Worm (Caenorhabditis elegans) whole organism, late embryonic: Measurements from ENCODE around the gene C34D10.1.

Experiments
- K02D7.2 ChIP-seq: sonication (generic microtip); optimal IDR thresholded peaks from 2 replicates; lab custom pipeline; 2017; ENCODE audit warnings: mild to moderate bottlenecking, missing genetic modification characterization, missing compliant biosample characterization
- K09A11.1 ChIP-seq: sonication (generic microtip); optimal IDR thresholded peaks from 2 replicates; lab custom pipeline; 2017; ENCODE audit warnings: antibody characterized with exemption, mild to moderate bottlenecking, missing genetic modification characterization, missing compliant biosample characterization; ENCODE audit not compliant: insufficient read depth
- ama-1 ChIP-seq: fragments of 150-350 bp; optimal IDR thresholded peaks from 2 replicates; lab custom pipeline; 2014
- ceh-19 ChIP-seq: fragments of 200-800 bp; sonication (Bioruptor generic); optimal IDR thresholded peaks from 2 replicates; lab custom pipeline; 2018; ENCODE audit warnings: mild to moderate bottlenecking, missing genetic modification characterization, missing compliant biosample characterization
- ceh-30 ChIP-seq: fragments of 150-350 bp; optimal IDR thresholded peaks from 2 replicates; lab custom pipeline; 2014; ENCODE audit warnings: missing biosample characterization, missing genetic modification characterization
- ceh-34 ChIP-seq: sonication (generic microtip); optimal IDR thresholded peaks from 2 replicates; lab custom pipeline; 2016; ENCODE audit warnings: mild to moderate bottlenecking, missing genetic modification characterization, missing compliant biosample characterization
- ceh-45 ChIP-seq: fragments of 200-800 bp; sonication (Bioruptor generic); IDR thresholded peaks from 2 replicates; pipeline ENCODE4 v1.3.6; 2022; ENCODE audit warnings: missing genetic modification reagents, missing genetic modification characterization, missing compliant biosample characterization
- ceh-48 ChIP-seq: sonication (generic microtip); optimal IDR thresholded peaks from 2 replicates; lab custom pipeline; 2016; ENCODE audit warnings: missing genetic modification characterization, inconsistent platforms, missing compliant biosample characterization
- ceh-6 ChIP-seq: fragments of 200-800 bp; sonication (Bioruptor generic); optimal IDR thresholded peaks from 2 replicates; lab custom pipeline; 2018; ENCODE audit warnings: mild to moderate bottlenecking, missing genetic modification characterization, missing compliant biosample characterization
- ceh-9 ChIP-seq: sonication (generic microtip); optimal IDR thresholded peaks from 2 replicates; lab custom pipeline; 2016; ENCODE audit warnings: mild to moderate bottlenecking, missing genetic modification characterization, inconsistent platforms, missing compliant biosample characterization
- che-1 ChIP-seq: sonication (generic microtip); optimal IDR thresholded peaks from 2 replicates; lab custom pipeline; 2016; ENCODE audit warnings: mild to moderate bottlenecking, missing genetic modification characterization, missing compliant biosample characterization
- dmd-4 ChIP-seq: sonication (generic microtip); optimal IDR thresholded peaks from 2 replicates; lab custom pipeline; 2016; ENCODE audit warnings: borderline replicate concordance, missing genetic modification characterization, missing compliant biosample characterization
- elt-2 ChIP-seq: sonication (generic microtip); optimal IDR thresholded peaks from 2 replicates; lab custom pipeline; 2016; ENCODE audit warnings: missing genetic modification reagents, missing genetic modification characterization, missing compliant biosample characterization
- eyg-1 ChIP-seq: sonication (generic microtip); optimal IDR thresholded peaks from 2 replicates; lab custom pipeline; 2016; ENCODE audit warnings: missing genotype, missing genetic modification characterization, missing compliant biosample characterization
- fax-1 ChIP-seq: sonication (generic microtip); optimal IDR thresholded peaks from 2 replicates; lab custom pipeline; 2016; ENCODE audit warnings: missing genotype, missing genetic modification characterization, missing compliant biosample characterization
- fkh-10 ChIP-seq: fragments of 150-350 bp; optimal IDR thresholded peaks from 2 replicates; lab custom pipeline; 2014; ENCODE audit warnings: missing biosample characterization, missing genetic modification reagents, missing genetic modification characterization
- fkh-6 ChIP-seq: sonication (generic microtip); optimal IDR thresholded peaks from 2 replicates; lab custom pipeline; 2016; ENCODE audit warnings: missing genetic modification characterization, missing compliant biosample characterization
- gmeb-2 ChIP-seq: sonication (generic microtip); optimal IDR thresholded peaks from 2 replicates; lab custom pipeline; 2016; ENCODE audit warnings: missing genetic modification characterization, inconsistent platforms, missing compliant biosample characterization
- hlh-13 ChIP-seq: fragments of 200-800 bp; sonication (Bioruptor generic); optimal IDR thresholded peaks from 2 replicates; lab custom pipeline; 2018; ENCODE audit warnings: mild to moderate bottlenecking, missing genetic modification characterization, missing compliant biosample characterization
- hlh-15 ChIP-seq: sonication (generic microtip); optimal IDR thresholded peaks from 2 replicates; lab custom pipeline; 2016; ENCODE audit warnings: missing genetic modification characterization, missing compliant biosample characterization
- hlh-30 ChIP-seq: sonication (generic microtip); optimal IDR thresholded peaks from 2 replicates; lab custom pipeline; 2017; ENCODE audit warnings: antibody characterized with exemption, missing genetic modification characterization, missing compliant biosample characterization; ENCODE audit not compliant: insufficient read depth
- hlh-6 ChIP-seq: sonication (generic microtip); optimal IDR thresholded peaks from 2 replicates; lab custom pipeline; 2016; ENCODE audit warnings: missing genotype, missing genetic modification characterization, missing compliant biosample characterization
- hlh-8 ChIP-seq: sonication (generic microtip); optimal IDR thresholded peaks from 2 replicates; lab custom pipeline; 2016; ENCODE audit warnings: missing genotype, missing genetic modification characterization, missing compliant biosample characterization
- lin-11 ChIP-seq: fragments of 200-800 bp; sonication (Bioruptor generic); optimal IDR thresholded peaks from 2 replicates; lab custom pipeline; 2018; ENCODE audit warnings: mild to moderate bottlenecking, missing genetic modification characterization, missing compliant biosample characterization
- madf-2 ChIP-seq: sonication (generic microtip); optimal IDR thresholded peaks from 2 replicates; lab custom pipeline; 2017; ENCODE audit warnings: missing genetic modification characterization, missing compliant biosample characterization
- mec-3 ChIP-seq: sonication (generic microtip); optimal IDR thresholded peaks from 2 replicates; lab custom pipeline; 2016; ENCODE audit warnings: borderline replicate concordance, missing genetic modification characterization, missing compliant biosample characterization
- nhr-11 ChIP-seq: fragments of 150-350 bp; optimal IDR thresholded peaks from 2 replicates; lab custom pipeline; 2014; ENCODE audit warnings: missing biosample characterization, missing genetic modification characterization
- nhr-232 ChIP-seq: sonication (generic microtip); optimal IDR thresholded peaks from 2 replicates; lab custom pipeline; 2016; ENCODE audit warnings: missing genetic modification characterization, missing compliant biosample characterization
- odd-2 ChIP-seq: sonication (generic microtip); optimal IDR thresholded peaks from 2 replicates; lab custom pipeline; 2017; ENCODE audit warnings: antibody characterized with exemption, mild to moderate bottlenecking, missing genetic modification characterization, missing compliant biosample characterization
- pag-3 ChIP-seq: sonication (generic microtip); optimal IDR thresholded peaks from 2 replicates; lab custom pipeline; 2016; ENCODE audit warnings: missing compliant biosample characterization, missing genetic modification characterization, borderline replicate concordance
- pha-4 ChIP-seq: fragments of 150-350 bp; optimal IDR thresholded peaks from 2 replicates; lab custom pipeline; 2018; ENCODE audit warnings: missing biosample characterization, missing genetic modification reagents, missing genetic modification characterization
- pros-1 ChIP-seq: fragments of 150-350 bp; optimal IDR thresholded peaks from 2 replicates; lab custom pipeline; 2014; ENCODE audit warnings: missing biosample characterization, missing genetic modification reagents, missing genetic modification characterization
- sdc-2 ChIP-seq: sonication (generic microtip); optimal IDR thresholded peaks from 2 replicates; lab custom pipeline; 2016; ENCODE audit warnings: missing genotype, missing genetic modification characterization, missing compliant biosample characterization
- sox-4 ChIP-seq: sonication (generic microtip); optimal IDR thresholded peaks from 2 replicates; lab custom pipeline; 2017; ENCODE audit warnings: mild to moderate bottlenecking, missing genetic modification characterization, inconsistent platforms, missing compliant biosample characterization
- syd-9 ChIP-seq: sonication (generic microtip); optimal IDR thresholded peaks from 2 replicates; lab custom pipeline; 2016; ENCODE audit warnings: mild to moderate bottlenecking, missing genetic modification characterization, moderate library complexity, missing compliant biosample characterization
- tbx-2 ChIP-seq: sonication (generic microtip); optimal IDR thresholded peaks from 2 replicates; lab custom pipeline; 2016; ENCODE audit warnings: missing genetic modification characterization, missing compliant biosample characterization
- tbx-7 ChIP-seq: sonication (generic microtip); optimal IDR thresholded peaks from 2 replicates; lab custom pipeline; 2016; ENCODE audit warnings: missing genotype, missing genetic modification characterization, missing compliant biosample characterization
- unc-42 ChIP-seq: sonication (generic microtip); optimal IDR thresholded peaks from 2 replicates; lab custom pipeline; 2016; ENCODE audit warnings: missing genotype, missing genetic modification characterization, missing compliant biosample characterization
- zip-5 ChIP-seq: sonication (generic microtip); optimal IDR thresholded peaks from 2 replicates; lab custom pipeline; 2016; ENCODE audit warnings: missing genetic modification characterization, missing compliant biosample characterization

The C34D10.1 gene

DNA sequence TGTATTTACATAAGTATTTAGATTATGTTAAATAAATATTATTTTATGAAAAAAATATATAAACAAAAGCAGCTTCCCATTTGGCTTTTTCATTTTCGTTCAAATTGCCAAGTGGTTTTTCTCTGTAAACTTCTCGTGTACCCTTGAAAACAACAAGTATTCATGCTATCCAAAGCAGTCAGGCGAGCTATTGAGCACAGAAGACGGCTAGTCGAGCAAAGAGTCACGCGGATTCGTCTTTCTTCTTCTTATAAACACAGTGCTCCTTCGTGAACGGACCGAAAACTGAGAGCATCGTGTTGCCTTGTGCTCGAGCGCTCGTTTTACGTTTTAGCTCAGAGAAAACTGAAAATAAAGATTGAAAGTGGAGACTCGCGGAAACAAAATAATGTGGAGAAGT lies 13.4 kb upstream of the C34D10.1 start:
- no peak for TF ChIP-seq ama-1 (lab: Kevin White, UChicago)
- no peak for TF ChIP-seq ceh-34 (tag; lab: Kevin White, UChicago)
- no peak for TF ChIP-seq sox-4 (tag; lab: Kevin White, UChicago)
- no peak for TF ChIP-seq gmeb-2 (tag; lab: Kevin White, UChicago)
- no peak for TF ChIP-seq fkh-10 (GFP tag; lab: Kevin White, UChicago)
- no peak for TF ChIP-seq K02D7.2 (tag; lab: Kevin White, UChicago)
- TF ChIP-seq lin-11 (tag; lab: Kevin White, UChicago): no peak
- TF ChIP-seq pha-4 (tag; lab: Kevin White, UChicago): no peak
- TF ChIP-seq nhr-11: no peak
- TF ChIP-seq hlh-30 (tag; lab: Kevin White, UChicago): no peak
- no peak for TF ChIP-seq ceh-30 (tag; lab: Kevin White, UChicago)
- no peak for TF ChIP-seq ceh-45 (GFP tag; lab: Robert Waterston, UW)
- no peak for TF ChIP-seq ceh-19 (GFP tag; lab: Kevin White, UChicago)
- TF ChIP-seq odd-2 (tag; lab: Kevin White, UChicago): no peak
- TF ChIP-seq syd-9 (tag; lab: Kevin White, UChicago): no peak
- no peak for TF ChIP-seq hlh-8 (tag; lab: Kevin White, UChicago)
- no peak for TF ChIP-seq fkh-6 (tag; lab: Kevin White, UChicago)
- TF ChIP-seq, all 69 proteins: peak for 0

- TF ChIP-seq pros-1: no peak
- TF ChIP-seq hlh-15: no peak
- no peak for TF ChIP-seq eyg-1 (tag; lab: Kevin White, UChicago)
- no peak for TF ChIP-seq dmd-4 (tag; lab: Kevin White, UChicago)
- TF ChIP-seq ama-1 (lab: Kevin White, UChicago): no peak
- TF ChIP-seq elt-2 (tag; lab: Kevin White, UChicago): no peak
- no peak for TF ChIP-seq zip-5 (tag; lab: Kevin White, UChicago)
- no peak for TF ChIP-seq ceh-19 (GFP tag; lab: Kevin White, UChicago)
- no peak for TF ChIP-seq sox-4 (tag; lab: Kevin White, UChicago)
- no peak for TF ChIP-seq odd-2 (tag; lab: Kevin White, UChicago)
- no peak for TF ChIP-seq hlh-13 (GFP tag; lab: Kevin White, UChicago)
- no peak for TF ChIP-seq unc-42 (tag; lab: Kevin White, UChicago)
- no peak for TF ChIP-seq sdc-2 (tag; lab: Kevin White, UChicago)
- no peak for TF ChIP-seq fkh-6 (tag; lab: Kevin White, UChicago)
- TF ChIP-seq madf-2 (tag; lab: Kevin White, UChicago): no peak
- TF ChIP-seq pha-4 (tag; lab: Kevin White, UChicago): no peak
- TF ChIP-seq ceh-45 (GFP tag; lab: Robert Waterston, UW): no peak
Observed at ce11 chrX:8017305-8017704, 12.0 kb upstream of the C34D10.1 start.

DNA sequence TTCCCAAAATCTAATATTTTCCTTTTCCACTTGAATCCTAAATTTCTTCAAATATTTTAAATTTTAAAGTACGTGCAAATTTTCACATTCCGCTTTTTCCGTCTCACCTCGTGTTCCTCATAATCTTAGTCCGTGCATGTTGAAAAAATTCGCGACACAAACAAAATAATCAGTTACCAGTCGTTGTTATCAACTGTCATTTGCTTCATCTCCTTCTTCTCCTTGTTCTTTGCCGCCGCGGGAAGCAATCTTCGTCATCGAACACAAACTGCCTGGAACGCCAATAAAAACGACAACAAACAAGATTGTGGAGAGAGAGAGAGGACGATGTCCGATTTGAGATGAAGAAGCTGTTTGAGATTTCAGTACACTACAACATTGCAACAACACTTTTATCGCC lies 11.5 kb upstream of the C34D10.1 start, which contains the start of gene C34D10.5:
Gene C34D10.5, plus strand, starts transcription at position 269 of the 400 bp plus-strand sequence.
- TF ChIP-seq sox-4 (tag; lab: Kevin White, UChicago) (no peak), ceh-6 (GFP tag; lab: Kevin White, UChicago) (no peak), K09A11.1 (tag; lab: Kevin White, UChicago) (no peak), tbx-2 (no peak), ceh-34 (tag; lab: Kevin White, UChicago) (no peak), ceh-48 (tag; lab: Kevin White, UChicago) (no peak), nhr-232 (no peak), che-1 (tag; lab: Kevin White, UChicago) (no peak), mec-3 (tag; lab: Kevin White, UChicago) (no peak)

DNA sequence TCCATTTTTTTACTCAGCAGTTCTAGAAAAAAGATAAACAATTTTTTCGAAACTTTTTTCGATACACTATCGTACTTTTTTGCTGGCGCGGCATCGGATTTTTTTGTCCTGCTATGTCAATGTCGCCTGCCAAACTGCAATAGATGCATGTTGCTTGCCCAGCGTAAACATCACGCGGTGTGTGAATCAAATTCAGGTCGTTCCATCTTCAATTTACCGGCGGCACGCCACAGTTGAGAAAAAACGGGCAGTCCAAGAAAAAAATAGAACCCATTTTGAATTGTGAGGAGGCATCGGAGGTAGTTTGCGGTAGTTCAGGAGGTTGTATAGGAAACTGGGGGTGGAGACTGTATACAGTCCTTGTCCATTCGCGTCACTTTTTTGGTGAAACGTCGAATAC lies 10.8 kb upstream of the C34D10.1 start:
- no peak for TF ChIP-seq ceh-9 (tag; lab: Kevin White, UChicago)
- TF ChIP-seq fax-1 (tag; lab: Kevin White, UChicago): no peak
- no peak for TF ChIP-seq hlh-6
- no peak for TF ChIP-seq sdc-2 (tag; lab: Kevin White, UChicago)
- TF ChIP-seq pag-3 (tag; lab: Kevin White, UChicago): no peak
- TF ChIP-seq pros-1: no peak
- no peak for TF ChIP-seq elt-2 (tag; lab: Kevin White, UChicago)
- TF ChIP-seq dmd-4 (tag; lab: Kevin White, UChicago): no peak
- no peak for TF ChIP-seq tbx-7 (tag; lab: Kevin White, UChicago)
- TF ChIP-seq sox-4 (tag; lab: Kevin White, UChicago): no peak
- TF ChIP-seq gmeb-2 (tag; lab: Kevin White, UChicago): no peak
- TF ChIP-seq pha-4 (tag; lab: Kevin White, UChicago): no peak
